Worm (Caenorhabditis elegans): ENCODE data around the gene asm-1.

asm-1 gene

DNA sequence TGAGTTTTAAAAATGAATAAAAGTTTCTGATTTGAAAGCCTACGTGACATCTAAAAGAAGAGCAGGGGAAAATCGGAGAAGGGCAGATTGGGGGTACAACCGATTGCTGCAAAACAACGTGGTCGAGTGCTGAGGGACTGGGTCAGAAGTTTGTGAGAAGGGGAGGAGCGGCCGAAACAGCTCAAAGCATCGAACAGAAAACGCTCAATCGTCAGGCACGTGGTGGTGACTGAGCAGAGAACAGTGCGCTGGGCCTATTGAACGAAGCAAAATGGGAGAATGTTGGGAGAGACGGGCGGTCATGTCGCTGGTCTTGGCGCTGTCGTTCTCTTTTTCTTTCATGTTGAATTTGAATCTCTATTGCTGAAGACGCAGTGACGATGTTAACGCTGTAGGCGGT is 18.7 kb upstream of the asm-1 start (continued):
- TF ChIP-seq ceh-91 (GFP tag; IDR thresholded peaks at IDR 0.05) (no peak), tbx-9 (tag; optimal IDR thresholded peaks at IDR 0.05; ENCODE audit: borderline replicate concordance) (no peak), hlh-12 (tag; optimal IDR thresholded peaks at IDR 0.05) (no peak), rcor-1 (GFP tag; IDR thresholded peaks at IDR 0.05) (0 out of 2 replicates have a peak, but pooled peaks have one; percentile 6), lsl-1 (GFP tag; optimal IDR thresholded peaks at IDR 0.05) (no peak), pha-4 (tag; optimal IDR thresholded peaks at IDR 0.05) (no peak), ekl-4 (GFP tag; IDR thresholded peaks at IDR 0.05) (no peak), ceh-40 (GFP tag; IDR thresholded peaks at IDR 0.05) (no peak), ztf-25 (GFP tag; IDR thresholded peaks at IDR 0.05) (no peak), C17E4.6 (GFP tag; IDR thresholded peaks at IDR 0.05) (no peak), athp-1 (tag; optimal IDR thresholded peaks at IDR 0.05) (peak; percentile 13), let-526 (GFP tag; IDR thresholded peaks at IDR 0.05) (0 out of 2 replicates have a peak, but pooled peaks have one; percentile 42), pbrm-1 (GFP tag; IDR thresholded peaks at IDR 0.05) (no peak), xnd-1 (tag; optimal IDR thresholded peaks at IDR 0.05) (no peak), mcd-1 (GFP tag; IDR thresholded peaks at IDR 0.05) (peak; percentile 35; the same call in 1 of the 2 replicates), sdz-38 (tag; optimal IDR thresholded peaks at IDR 0.05) (no peak), ccch-3 (GFP tag; optimal IDR thresholded peaks at IDR 0.05) (no peak), lin-26 (GFP tag; IDR thresholded peaks at IDR 0.05) (peak; percentile 71), K12H6.12 (tag; optimal IDR thresholded peaks at IDR 0.05) (peak; percentile 84), snpc-1.3 (tag; optimal IDR thresholded peaks at IDR 0.05; ENCODE audit: insufficient read depth) (no peak), lir-1 (GFP tag; conservative IDR thresholded peaks at IDR 0.05) (no peak), F49E8.2 (tag; optimal IDR thresholded peaks at IDR 0.05; ENCODE audit: insufficient read depth) (no peak), ets-4 (GFP tag; optimal IDR thresholded peaks at IDR 0.05) (no peak), hsf-1 (GFP tag; IDR thresholded peaks at IDR 0.05) (no peak), nhr-120 (GFP tag; IDR thresholded peaks at IDR 0.05) (no peak), lag-1 (GFP tag; IDR thresholded peaks at IDR 0.05) (no peak), attf-3 (GFP tag; conservative IDR thresholded peaks at IDR 0.05) (no peak), ceh-27 (GFP tag; optimal IDR thresholded peaks at IDR 0.05) (no peak), cebp-1 (GFP tag; IDR thresholded peaks at IDR 0.05) (no peak), cebp-1 (tag; optimal IDR thresholded peaks at IDR 0.05) (peak; percentile 75), B0035.1 (tag; optimal IDR thresholded peaks at IDR 0.05) (no peak), B0336.3 (GFP tag; IDR thresholded peaks at IDR 0.05) (no peak; the same call in 1 of the 2 replicates), F52B5.7 (tag; optimal IDR thresholded peaks at IDR 0.05) (no peak), sptf-2 (GFP tag; optimal IDR thresholded peaks at IDR 0.05) (no peak), F57A8.1 (GFP tag; optimal IDR thresholded peaks at IDR 0.05) (no peak), nhr-179 (tag; optimal IDR thresholded peaks at IDR 0.05) (no peak), rec-8 (tag; optimal IDR thresholded peaks at IDR 0.05) (no peak), snpc-1.1 (tag; optimal IDR thresholded peaks at IDR 0.05; ENCODE audit: insufficient read depth) (no peak), nhr-27 (tag; optimal IDR thresholded peaks at IDR 0.05) (no peak), madf-3 (GFP tag; IDR thresholded peaks at IDR 0.05) (no peak), ceh-100 (GFP tag; IDR thresholded peaks at IDR 0.05) (no peak), Y53G8AR.9 (GFP tag; conservative IDR thresholded peaks at IDR 0.05) (peak; percentile 63; the same call in 1 of the 2 replicates), Y79H2A.3 (GFP tag; conservative IDR thresholded peaks at IDR 0.05) (no peak), Y53F4B.3 (GFP tag; IDR thresholded peaks at IDR 0.05) (no peak)

Measured in whole organism, young adult.